Fruit fly (Drosophila melanogaster): ENCODE data around the gene Tcs6.

DNA sequence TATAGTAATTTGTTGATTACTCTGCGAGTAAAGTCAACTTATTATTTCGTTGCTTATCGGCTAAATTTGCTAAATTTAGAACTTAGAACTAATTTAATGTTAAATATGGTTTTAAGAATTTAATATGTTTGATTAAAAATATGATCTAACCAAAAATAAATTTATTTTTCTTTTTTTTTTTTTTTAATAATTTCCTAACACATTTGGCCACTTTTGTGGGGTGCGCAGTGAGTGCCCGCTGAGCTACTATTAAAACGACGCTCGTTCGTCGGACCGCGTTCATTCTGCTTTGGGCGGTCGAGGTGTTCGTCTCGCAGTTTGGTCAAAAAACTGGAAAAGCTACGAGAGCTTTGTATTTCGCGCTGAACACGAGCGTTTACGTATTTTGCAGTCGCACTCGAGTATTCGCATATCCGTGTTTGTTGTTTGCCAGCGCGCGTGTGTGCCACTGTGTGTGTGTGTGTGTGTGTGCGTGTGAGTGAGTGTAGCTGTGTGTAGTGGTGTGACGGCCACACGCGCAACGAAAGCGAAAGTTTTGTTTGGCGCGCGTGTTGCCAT, 48.7 kb upstream of the Tcs6 start, which contains the start of gene Cipc:
- TF ChIP-seq CG8478 (optimal IDR thresholded peaks at IDR 0.05) = no peak
- TF ChIP-seq EcR (GFP tag; optimal IDR thresholded peaks at IDR 0.05) = no peak

Measured in whole organism.